Worm (Caenorhabditis elegans): ENCODE results near the gene Y39F10A.1.
"Not testable (repeated sequence)": the region's sequence is repeated elsewhere in the genome, so short reads cannot be mapped to it uniquely, and the experiment has no call there.

Y39F10A.1 gene

DNA sequence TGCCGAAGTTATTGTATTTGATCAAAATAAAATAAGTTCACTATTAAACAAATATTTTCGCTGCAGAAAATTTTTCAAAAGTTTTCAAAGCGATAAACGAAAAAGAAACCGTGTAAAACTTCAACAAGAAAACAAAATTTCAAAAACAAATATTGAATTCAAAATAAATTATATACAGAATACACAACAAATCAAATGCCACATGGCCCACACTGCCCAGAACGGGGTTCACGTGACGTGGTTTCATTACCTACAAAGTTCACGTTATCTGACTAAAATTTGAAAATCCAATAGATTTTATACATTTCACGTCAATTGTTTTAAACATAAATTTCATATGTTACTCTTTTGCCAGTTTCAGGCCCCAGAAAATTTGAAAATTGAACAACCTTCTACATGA is 45.4 kb downstream of the Y39F10A.1 start, which contains the start of gene F46F5.7:
F46F5.7 (minus strand) TSS at position 101 of the 400 bp plus-strand sequence.
- TF ChIP-seq ama-1 (optimal IDR thresholded peaks at IDR 0.05) (no peak), mdl-1 (tag; optimal IDR thresholded peaks at IDR 0.05) (no peak), fos-1 (tag; optimal IDR thresholded peaks at IDR 0.05) (no peak), lin-13 (GFP tag; optimal IDR thresholded peaks at IDR 0.05) (no peak), lin-35 (GFP tag; optimal IDR thresholded peaks at IDR 0.05) (no peak), sox-4 (tag; optimal IDR thresholded peaks at IDR 0.05) (no peak), unc-30 (tag; optimal IDR thresholded peaks at IDR 0.05) (no peak), ceh-90 (tag; optimal IDR thresholded peaks at IDR 0.05) (no peak), unc-86 (tag; optimal IDR thresholded peaks at IDR 0.05) (no peak), pag-3 (tag; optimal IDR thresholded peaks at IDR 0.05; ENCODE audit: borderline replicate concordance, insufficient read depth) (no peak), nhr-77 (tag; optimal IDR thresholded peaks at IDR 0.05) (no peak), vab-15 (tag; optimal IDR thresholded peaks at IDR 0.05) (no peak), lin-39 (tag; optimal IDR thresholded peaks at IDR 0.05) (no peak), sup-37 (GFP tag; optimal IDR thresholded peaks at IDR 0.05) (no peak), egl-13 (tag; optimal IDR thresholded peaks at IDR 0.05) (no peak), nhr-71 (tag; optimal IDR thresholded peaks at IDR 0.05) (no peak)

ce11 chrII:821514-821913 is 46.4 kb downstream of the Y39F10A.1 start, which contains the start of gene F46F5.8:
Gene F46F5.8, minus strand, starts transcription at chrII:821614.
- TF ChIP-seq nhr-90 (tag; optimal IDR thresholded peaks at IDR 0.05; ENCODE audit: poor library complexity) = no peak
- TF ChIP-seq unc-30 (tag; optimal IDR thresholded peaks at IDR 0.05) = no peak
- TF ChIP-seq mef-2 (tag; optimal IDR thresholded peaks at IDR 0.05) = no peak
- no peak for TF ChIP-seq rnt-1 (tag; optimal IDR thresholded peaks at IDR 0.05)
- TF ChIP-seq unc-86 (tag; optimal IDR thresholded peaks at IDR 0.05) = no peak
- no peak for TF ChIP-seq zag-1 (tag; optimal IDR thresholded peaks at IDR 0.05)
- no peak for TF ChIP-seq nhr-20 (tag; optimal IDR thresholded peaks at IDR 0.05)
- TF ChIP-seq unc-98 (GFP tag; IDR thresholded peaks at IDR 0.05) = no peak
- no peak for TF ChIP-seq fkh-4 (tag; optimal IDR thresholded peaks at IDR 0.05; ENCODE audit: borderline replicate concordance)
- TF ChIP-seq F16B12.6 (tag; optimal IDR thresholded peaks at IDR 0.05) = no peak
- no peak for TF ChIP-seq zip-4 (GFP tag; optimal IDR thresholded peaks at IDR 0.05)
- TF ChIP-seq ceh-82 (tag; optimal IDR thresholded peaks at IDR 0.05) = no peak
- TF ChIP-seq nhr-47 (tag; optimal IDR thresholded peaks at IDR 0.05) = no peak
- no peak for TF ChIP-seq lin-14 (GFP tag; optimal IDR thresholded peaks at IDR 0.05)
- no peak for TF ChIP-seq aha-1 (tag; optimal IDR thresholded peaks at IDR 0.05)
- no peak for TF ChIP-seq ztf-11 (tag; optimal IDR thresholded peaks at IDR 0.05)
- no peak for TF ChIP-seq sptf-1 (tag; optimal IDR thresholded peaks at IDR 0.05)
- TF ChIP-seq tlp-1 (tag; optimal IDR thresholded peaks at IDR 0.05) = no peak
- no peak for TF ChIP-seq mep-1 (tag; optimal IDR thresholded peaks at IDR 0.05)
- no peak for TF ChIP-seq ces-1 (GFP tag; optimal IDR thresholded peaks at IDR 0.05)

DNA sequence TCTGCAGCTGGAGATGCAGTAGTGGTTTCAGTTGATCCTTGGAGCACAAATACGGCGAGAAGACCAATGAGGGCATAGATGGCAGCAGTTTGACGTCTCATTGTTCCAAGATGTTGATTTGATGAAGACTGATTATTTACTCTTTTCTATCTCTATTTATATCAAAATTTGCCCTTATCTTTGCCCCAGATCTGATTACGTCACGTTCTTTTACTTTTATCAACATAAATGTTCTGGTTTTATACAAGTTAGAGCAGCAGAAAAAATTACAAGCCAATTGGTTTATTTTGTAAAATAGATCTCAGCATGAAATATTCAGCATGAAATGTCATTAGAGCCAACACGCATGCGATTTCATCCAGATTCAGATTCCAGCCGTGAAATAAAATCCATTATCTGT is 47.6 kb downstream of the Y39F10A.1 start, which contains the start of gene msrp-4:
msrp-4 (minus strand) TSS at position 101 of the 400 bp plus-strand sequence.
- not testable (repeated sequence) for TF ChIP-seq nhr-12, ceh-82, vab-15 (tag; optimal IDR thresholded peaks at IDR 0.05)

DNA sequence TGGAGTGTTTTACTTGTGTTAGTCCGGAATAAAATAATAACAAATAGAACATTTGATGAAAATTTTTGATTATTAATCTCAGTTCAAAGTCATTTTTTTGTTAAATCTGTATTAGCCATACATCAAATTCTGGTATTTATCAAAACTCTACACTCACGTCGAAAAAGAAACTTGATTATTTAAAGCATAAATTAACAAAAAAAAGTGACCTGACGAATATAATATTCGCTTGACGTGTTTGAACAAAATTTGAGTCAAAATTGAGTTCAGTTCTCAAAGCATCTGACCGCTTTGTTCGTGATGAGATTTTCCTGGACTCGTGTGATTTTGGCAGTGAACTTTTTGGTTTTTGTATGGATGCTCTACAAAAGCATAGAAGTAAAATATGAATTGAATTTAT is 48.4 kb downstream of the Y39F10A.1 start, which contains the start of gene F46F5.10:
F46F5.10 (plus strand) TSS at position 301 of the 400 bp plus-strand sequence.
- no peak for TF ChIP-seq nhr-19 (GFP tag; conservative IDR thresholded peaks at IDR 0.05)

- TF ChIP-seq aha-1 (tag; optimal IDR thresholded peaks at IDR 0.05) (no peak), dsc-1 (tag; optimal IDR thresholded peaks at IDR 0.05) (no peak), pax-3 (tag; optimal IDR thresholded peaks at IDR 0.05) (no peak), elt-2 (tag; optimal IDR thresholded peaks at IDR 0.05) (no peak), ceh-63 (GFP tag; optimal IDR thresholded peaks at IDR 0.05) (no peak), nhr-90 (tag; optimal IDR thresholded peaks at IDR 0.05; ENCODE audit: poor library complexity) (no peak), nhr-85 (tag) (no peak), snu-23 (GFP tag; optimal IDR thresholded peaks at IDR 0.05) (no peak), nhr-28 (tag; optimal IDR thresholded peaks at IDR 0.05) (no peak), elt-3 (tag; optimal IDR thresholded peaks at IDR 0.05) (no peak), ces-1 (GFP tag; optimal IDR thresholded peaks at IDR 0.05) (no peak), fkh-10 (GFP tag; optimal IDR thresholded peaks at IDR 0.05) (no peak), lin-13 (GFP tag; optimal IDR thresholded peaks at IDR 0.05) (no peak), ama-1 (optimal IDR thresholded peaks at IDR 0.05) (no peak), snpc-4 (tag; optimal IDR thresholded peaks at IDR 0.05) (no peak), lin-39 (tag; optimal IDR thresholded peaks at IDR 0.05) (no peak), pqm-1 (tag; optimal IDR thresholded peaks at IDR 0.05) (no peak)
Measured at ce11 chrII:825521-825920, 50.4 kb downstream of the Y39F10A.1 start, which contains the start of gene F28A10.1. Gene F28A10.1, plus strand, starts transcription at chrII:825821.
